Worm (Caenorhabditis elegans): ENCODE results near the gene srh-24.

DNA sequence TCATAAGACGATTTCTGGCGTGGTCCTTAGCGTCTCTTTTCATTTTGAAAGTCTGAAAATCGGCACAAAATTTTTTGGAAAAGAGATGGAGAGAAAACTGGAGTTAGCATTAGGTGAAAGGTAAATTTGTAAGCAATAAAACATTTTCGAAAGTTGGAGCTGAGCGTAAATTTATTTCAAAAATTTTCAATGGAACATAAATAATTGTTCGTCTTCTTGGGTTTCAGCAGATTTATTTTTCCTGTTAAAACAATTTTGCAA is 52.0 kb downstream of the srh-24 start, which contains the start of gene C06B3.6:
- TF ChIP-seq B0035.1 (tag; optimal IDR thresholded peaks at IDR 0.05) = no peak
- no peak for TF ChIP-seq tbx-9 (tag; optimal IDR thresholded peaks at IDR 0.05; ENCODE audit: borderline replicate concordance)
- TF ChIP-seq lsl-1 (GFP tag; optimal IDR thresholded peaks at IDR 0.05) = no peak
- no peak for TF ChIP-seq attf-6 (GFP tag; IDR thresholded peaks at IDR 0.05)
- TF ChIP-seq cebp-2 (GFP tag; IDR thresholded peaks at IDR 0.05) = no peak
- TF ChIP-seq ets-4 (GFP tag; optimal IDR thresholded peaks at IDR 0.05) = no peak
- TF ChIP-seq madf-6 (GFP tag; IDR thresholded peaks at IDR 0.05) = no peak
- TF ChIP-seq F37B4.10 (GFP tag; IDR thresholded peaks at IDR 0.05) = no peak
- TF ChIP-seq atf-7 (tag; optimal IDR thresholded peaks at IDR 0.05) = no peak
- no peak for TF ChIP-seq lin-54 (GFP tag; optimal IDR thresholded peaks at IDR 0.05)
- TF ChIP-seq zim-3 (tag; optimal IDR thresholded peaks at IDR 0.05) = no peak
- TF ChIP-seq sptf-2 (GFP tag; optimal IDR thresholded peaks at IDR 0.05) = no peak
- peak; percentile 90 for TF ChIP-seq ama-1 (optimal IDR thresholded peaks at IDR 0.05)
- TF ChIP-seq ama-1 (GFP tag; optimal IDR thresholded peaks at IDR 0.05) = no peak
- TF ChIP-seq snpc-4 (GFP tag; optimal IDR thresholded peaks at IDR 0.05) = no peak
- TF ChIP-seq snpc-4 (tag; optimal IDR thresholded peaks at IDR 0.05) = no peak

Data from whole organism, young adult.